Worm (Caenorhabditis elegans) whole organism, L2 larva: ENCODE results near the gene egl-21.

Source experiments
- C34F6.9 ChIP-seq: fragments of 150-350 bp; optimal IDR thresholded peaks from 2 replicates; lab custom pipeline; 2014; ENCODE audit warnings: missing biosample characterization, missing genetic modification characterization
- F13H6.1 ChIP-seq: sonication (generic microtip); optimal IDR thresholded peaks from 2 replicates; lab custom pipeline; 2016; ENCODE audit warnings: missing genetic modification characterization, missing compliant biosample characterization
- R02D3.7 ChIP-seq: fragments of 150-350 bp; optimal IDR thresholded peaks from 2 replicates; lab custom pipeline; 2014; ENCODE audit warnings: missing biosample characterization, missing genetic modification characterization
- Y55F3AM.14 ChIP-seq: fragments of 200-800 bp; sonication (Bioruptor generic); optimal IDR thresholded peaks from 2 replicates; lab custom pipeline; 2018; ENCODE audit warnings: mild to moderate bottlenecking, missing genetic modification characterization, missing compliant biosample characterization
- aly-2 ChIP-seq: fragments of 150-350 bp; optimal IDR thresholded peaks from 2 replicates; lab custom pipeline; 2014; ENCODE audit warnings: missing biosample characterization, missing genetic modification characterization
- ama-1 ChIP-seq: fragments of 150-350 bp; optimal IDR thresholded peaks from 2 replicates; lab custom pipeline; 2018; ENCODE audit warnings: inconsistent platforms
- blmp-1 ChIP-seq: sonication (generic microtip); optimal IDR thresholded peaks from 2 replicates; lab custom pipeline; 2017; ENCODE audit warnings: missing genetic modification characterization, mild to moderate bottlenecking, missing compliant biosample characterization, antibody characterized with exemption, moderate library complexity; ENCODE audit not compliant: insufficient read depth
- ceh-82 ChIP-seq: fragments of 150-350 bp; optimal IDR thresholded peaks from 2 replicates; lab custom pipeline; 2014; ENCODE audit warnings: missing biosample characterization, missing genetic modification characterization
- crh-2 ChIP-seq: sonication (generic microtip); optimal IDR thresholded peaks from 2 replicates; lab custom pipeline; 2017; ENCODE audit warnings: missing biosample characterization, missing genetic modification characterization
- egl-27 ChIP-seq: sonication (generic microtip); optimal IDR thresholded peaks from 3 replicates; lab custom pipeline; 2017; ENCODE audit warnings: missing biosample characterization, missing genetic modification reagents, missing genetic modification characterization
- elt-1 ChIP-seq: fragments of 150-350 bp; optimal IDR thresholded peaks from 2 replicates; lab custom pipeline; 2014; ENCODE audit warnings: missing biosample characterization, missing genetic modification characterization
- elt-3 ChIP-seq: sonication (generic microtip); optimal IDR thresholded peaks from 2 replicates; lab custom pipeline; 2017; ENCODE audit warnings: missing biosample characterization, missing genetic modification characterization
- fos-1 ChIP-seq: fragments of 150-350 bp; optimal IDR thresholded peaks from 2 replicates; lab custom pipeline; 2014; ENCODE audit warnings: missing biosample characterization, missing genetic modification characterization
- gmeb-1 ChIP-seq: fragments of 150-350 bp; optimal IDR thresholded peaks from 2 replicates; lab custom pipeline; 2014; ENCODE audit warnings: missing biosample characterization, missing genetic modification characterization
- lin-11 ChIP-seq: fragments of 150-350 bp; sonication (generic microtip); optimal IDR thresholded peaks from 2 replicates; lab custom pipeline; 2014; ENCODE audit warnings: missing biosample characterization, missing genetic modification characterization, inconsistent platforms, mixed read lengths
- lin-13 ChIP-seq: fragments of 150-350 bp; optimal IDR thresholded peaks from 2 replicates; lab custom pipeline; 2014; ENCODE audit warnings: missing biosample characterization, missing genetic modification reagents, missing genetic modification characterization
- lin-39 ChIP-seq: fragments of 150-350 bp; optimal IDR thresholded peaks from 2 replicates; lab custom pipeline; 2014; ENCODE audit warnings: missing biosample characterization, missing genetic modification reagents, missing genetic modification characterization
- lsy-2 ChIP-seq, 2 experiments: fragments of 150-350 bp in 1 of 2; sonication (generic microtip) in 1 of 2; optimal IDR thresholded peaks; 2 replicates each; lab custom pipeline; 2014 to 2017; ENCODE audit warnings: missing biosample characterization in 2 of 2, missing genetic modification characterization in 2 of 2
- mdl-1 ChIP-seq, 2 experiments: fragments of 150-350 bp in 1 of 2; sonication (generic microtip) in 1 of 2; optimal IDR thresholded peaks; 2 replicates each; lab custom pipeline; 2017; ENCODE audit warnings: missing biosample characterization in 2 of 2, missing genetic modification characterization in 2 of 2
- nhr-10 ChIP-seq: sonication (generic microtip); optimal IDR thresholded peaks from 2 replicates; lab custom pipeline; 2017; ENCODE audit warnings: missing biosample characterization, missing genetic modification characterization
- nhr-129 ChIP-seq: fragments of 150-350 bp; optimal IDR thresholded peaks from 2 replicates; lab custom pipeline; 2014; ENCODE audit warnings: missing biosample characterization, missing genetic modification characterization
- nhr-21 ChIP-seq: fragments of 150-350 bp; optimal IDR thresholded peaks from 2 replicates; lab custom pipeline; 2014; ENCODE audit warnings: missing biosample characterization, missing genetic modification characterization
- nhr-237 ChIP-seq: fragments of 150-350 bp; optimal IDR thresholded peaks from 2 replicates; lab custom pipeline; 2014; ENCODE audit warnings: missing biosample characterization, missing genetic modification characterization
- nhr-25 ChIP-seq: fragments of 150-350 bp; sonication (generic microtip); optimal IDR thresholded peaks from 3 replicates; lab custom pipeline; 2014; ENCODE audit warnings: missing biosample characterization, missing genetic modification characterization
- nhr-6 ChIP-seq: fragments of 150-350 bp; optimal IDR thresholded peaks from 2 replicates; lab custom pipeline; 2014; ENCODE audit warnings: missing biosample characterization, missing genetic modification characterization
- peb-1 ChIP-seq: fragments of 150-350 bp; optimal IDR thresholded peaks from 2 replicates; lab custom pipeline; 2014; ENCODE audit warnings: missing biosample characterization, missing genetic modification characterization
- sem-4 ChIP-seq: fragments of 150-350 bp; optimal IDR thresholded peaks from 2 replicates; lab custom pipeline; 2014; ENCODE audit warnings: missing biosample characterization, missing genetic modification reagents, missing genetic modification characterization
- skn-1 ChIP-seq: sonication (generic microtip); optimal IDR thresholded peaks from 2 replicates; lab custom pipeline; 2017; ENCODE audit warnings: missing biosample characterization, missing genetic modification characterization
- sma-3 ChIP-seq: sonication (generic microtip); optimal IDR thresholded peaks from 2 replicates; lab custom pipeline; 2016; ENCODE audit warnings: missing genetic modification reagents, missing genetic modification characterization, missing compliant biosample characterization
- sma-9 ChIP-seq, 2 experiments: fragments of 150-350 bp in 1 of 2; sonication (generic microtip) in 1 of 2; optimal IDR thresholded peaks; 2 replicates each; lab custom pipeline; 2014 to 2016; ENCODE audit warnings: missing genetic modification characterization in 2 of 2, mild to moderate bottlenecking in 1 of 2, missing biosample characterization in 1 of 2, missing compliant biosample characterization in 1 of 2, missing genetic modification reagents in 1 of 2, moderate library complexity in 1 of 2
- snpc-4 ChIP-seq: fragments of 150-350 bp; optimal IDR thresholded peaks from 2 replicates; lab custom pipeline; 2014; ENCODE audit warnings: missing biosample characterization, missing genetic modification characterization
- unc-39 ChIP-seq: fragments of 150-350 bp; optimal IDR thresholded peaks from 2 replicates; lab custom pipeline; 2014; ENCODE audit warnings: missing biosample characterization, missing genetic modification characterization
- unc-55 ChIP-seq: fragments of 150-350 bp; sonication (generic microtip); optimal IDR thresholded peaks from 3 replicates; lab custom pipeline; 2014; ENCODE audit warnings: missing biosample characterization, missing genetic modification reagents, missing genetic modification characterization
- unc-62 ChIP-seq: fragments of 150-350 bp; optimal IDR thresholded peaks from 2 replicates; lab custom pipeline; 2014; ENCODE audit warnings: missing biosample characterization, missing genetic modification reagents, missing genetic modification characterization
- zag-1 ChIP-seq: fragments of 150-350 bp; optimal IDR thresholded peaks from 2 replicates; lab custom pipeline; 2014; ENCODE audit warnings: missing biosample characterization, missing genetic modification characterization
- ztf-11 ChIP-seq: sonication (generic microtip); optimal IDR thresholded peaks from 2 replicates; lab custom pipeline; 2017; ENCODE audit warnings: missing biosample characterization, missing genetic modification characterization
- ztf-4 ChIP-seq: fragments of 150-350 bp; optimal IDR thresholded peaks from 2 replicates; lab custom pipeline; 2014; ENCODE audit warnings: missing biosample characterization, missing genetic modification characterization

Gene egl-21

ce11 chrIV:10503750-10504232 is 22.1 kb upstream of the egl-21 start (continued):
- TF ChIP-seq ztf-11 (tag; lab: Kevin White, UChicago) (no peak), ceh-82 (tag; lab: Kevin White, UChicago) (peak; percentile 50), blmp-1 (tag; lab: Kevin White, UChicago) (no peak), nhr-25 (no peak), unc-39 (tag; lab: Kevin White, UChicago) (no peak), fos-1 (tag; lab: Kevin White, UChicago) (peak; percentile 26), lin-39 (tag; lab: Kevin White, UChicago) (no peak)

ce11 chrIV:10502345-10502744 is 20.7 kb upstream of the egl-21 start:
- no peak for TF ChIP-seq blmp-1 (tag; lab: Kevin White, UChicago)
- peak in 1 of 2 experiments; percentile 15 for TF ChIP-seq mdl-1 (tag; optimal IDR thresholded peaks at IDR 0.05; lab: Kevin White, UChicago)
- TF ChIP-seq crh-2 (tag; lab: Kevin White, UChicago) = peak; percentile 82
- TF ChIP-seq nhr-129 (tag; lab: Kevin White, UChicago) = peak; percentile 79
- TF ChIP-seq snpc-4 (tag; lab: Kevin White, UChicago) = no peak
- TF ChIP-seq unc-55 (GFP tag; lab: Kevin White, UChicago) = peak; percentile 36
- TF ChIP-seq C34F6.9 (tag; lab: Kevin White, UChicago) = peak; percentile 72
- no peak for TF ChIP-seq skn-1
- TF ChIP-seq gmeb-1 (tag; lab: Kevin White, UChicago) = peak; percentile 53
- peak; percentile 85 for TF ChIP-seq fos-1 (tag; lab: Kevin White, UChicago)
- TF ChIP-seq R02D3.7 (tag; lab: Kevin White, UChicago) = no peak
- no peak for TF ChIP-seq elt-3 (tag; lab: Kevin White, UChicago)
- peak; percentile 71 for TF ChIP-seq F13H6.1 (tag; lab: Kevin White, UChicago)
- peak; percentile 77 for TF ChIP-seq sma-9 (GFP tag; optimal IDR thresholded peaks at IDR 0.05; lab: Kevin White, UChicago)
- no peak for TF ChIP-seq sma-9 (tag; optimal IDR thresholded peaks at IDR 0.05; lab: Kevin White, UChicago)
- no peak for TF ChIP-seq peb-1 (tag; lab: Kevin White, UChicago)
- TF ChIP-seq ztf-4 (tag; lab: Kevin White, UChicago) = peak; percentile 38
- TF ChIP-seq nhr-6 (tag; lab: Kevin White, UChicago) = no peak
- no peak for TF ChIP-seq sem-4 (tag; lab: Kevin White, UChicago)
- peak; percentile 38 for TF ChIP-seq ama-1
- no peak for TF ChIP-seq nhr-10 (tag; lab: Kevin White, UChicago)
- peak; percentile 19 for TF ChIP-seq sma-3 (GFP tag; lab: Kevin White, UChicago)
- peak in 1 of 2 experiments; percentile 50 for TF ChIP-seq lsy-2 (tag; optimal IDR thresholded peaks at IDR 0.05; lab: Kevin White, UChicago)

ce11 chrIV:10501550-10502240 is 20.1 kb upstream of the egl-21 start, which contains the start of gene tax-6:
Gene tax-6, minus strand, starts transcription at chrIV:10501600.
- no peak for TF ChIP-seq nhr-25
- no peak for TF ChIP-seq aly-2 (tag; lab: Kevin White, UChicago)
- no peak for TF ChIP-seq C34F6.9 (tag; lab: Kevin White, UChicago)
- TF ChIP-seq nhr-6 (tag; lab: Kevin White, UChicago) = no peak
- no peak for TF ChIP-seq crh-2 (tag; lab: Kevin White, UChicago)
- TF ChIP-seq egl-27 = no peak
- TF ChIP-seq nhr-10 (tag; lab: Kevin White, UChicago) = no peak

ce11 chrIV:10500481-10500880 is 18.8 kb upstream of the egl-21 start:
- TF ChIP-seq unc-62 (GFP tag; lab: Kevin White, UChicago) = no peak

ce11 chrIV:10499948-10500356 is 18.3 kb upstream of the egl-21 start:
- TF ChIP-seq egl-27 (peak; percentile 8), F13H6.1 (tag; lab: Kevin White, UChicago) (peak; percentile 76), elt-1 (tag; lab: Kevin White, UChicago) (no peak), gmeb-1 (tag; lab: Kevin White, UChicago) (no peak), lin-11 (tag; lab: Kevin White, UChicago) (peak; percentile 58), ztf-4 (tag; lab: Kevin White, UChicago) (peak; percentile 54), unc-62 (GFP tag; lab: Kevin White, UChicago) (no peak), nhr-10 (tag; lab: Kevin White, UChicago) (no peak), nhr-21 (tag; lab: Kevin White, UChicago) (peak; percentile 19), unc-55 (GFP tag; lab: Kevin White, UChicago) (peak; percentile 94), mdl-1 (tag; optimal IDR thresholded peaks at IDR 0.05; lab: Kevin White, UChicago) (peak in 1 of 2 experiments; percentile 38), sma-9 (GFP tag; optimal IDR thresholded peaks at IDR 0.05; lab: Kevin White, UChicago) (peak; percentile 51), sma-9 (tag; optimal IDR thresholded peaks at IDR 0.05; lab: Kevin White, UChicago) (no peak), nhr-237 (no peak), sem-4 (tag; lab: Kevin White, UChicago) (peak; percentile 31), ztf-11 (tag; lab: Kevin White, UChicago) (no peak), nhr-129 (tag; lab: Kevin White, UChicago) (peak; percentile 55), fos-1 (tag; lab: Kevin White, UChicago) (peak; percentile 49), lsy-2 (tag; optimal IDR thresholded peaks at IDR 0.05; lab: Kevin White, UChicago) (peak in 1 of 2 experiments; percentile 64), nhr-6 (tag; lab: Kevin White, UChicago) (no peak), C34F6.9 (tag; lab: Kevin White, UChicago) (peak; percentile 82), skn-1 (no peak), unc-39 (tag; lab: Kevin White, UChicago) (peak; percentile 48), Y55F3AM.14 (GFP tag; lab: Kevin White, UChicago) (peak; percentile 19), snpc-4 (tag; lab: Kevin White, UChicago) (no peak), lin-13 (GFP tag; lab: Kevin White, UChicago) (peak; percentile 38), zag-1 (tag; lab: Kevin White, UChicago) (peak; percentile 81), blmp-1 (tag; lab: Kevin White, UChicago) (no peak), crh-2 (tag; lab: Kevin White, UChicago) (peak; percentile 38)
- TF ChIP-seq, all 48 proteins: peak for 18
